Worm (Caenorhabditis elegans): ENCODE results near the gene col-9.

Gene col-9

DNA sequence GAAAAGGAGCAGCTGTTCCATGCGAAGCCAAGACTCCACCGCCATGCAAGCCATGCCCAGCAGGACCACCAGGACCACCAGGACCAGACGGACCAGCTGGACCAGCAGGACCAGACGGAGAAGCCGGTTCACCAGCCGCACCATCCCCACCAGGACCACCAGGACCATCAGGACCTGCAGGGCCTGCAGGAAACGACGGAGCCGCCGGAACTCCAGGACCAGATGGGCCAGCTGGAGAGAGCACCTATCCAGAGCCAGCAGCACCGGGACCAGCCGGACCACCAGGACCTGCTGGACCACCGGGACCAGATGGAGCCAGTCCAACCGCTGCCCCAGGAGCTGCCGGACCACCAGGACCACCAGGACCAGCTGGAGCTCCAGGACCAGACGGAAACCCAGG is 2.1 kb downstream of the col-9 start:
- TF ChIP-seq lir-3 (tag; optimal IDR thresholded peaks at IDR 0.05) = no peak
- TF ChIP-seq set-16 (GFP tag; IDR thresholded peaks at IDR 0.05) = peak; percentile 99
- peak; percentile 57; the same call in 1 of the 2 replicates for TF ChIP-seq pha-4 (GFP tag; IDR thresholded peaks at IDR 0.05)
- TF ChIP-seq pha-4 (tag; optimal IDR thresholded peaks at IDR 0.05) = no peak
- TF ChIP-seq php-3 (GFP tag; IDR thresholded peaks at IDR 0.05) = 0 out of 2 replicates have a peak, but pooled peaks have one; percentile 47

- no peak for TF ChIP-seq ceh-20 (GFP tag; IDR thresholded peaks at IDR 0.05)
- TF ChIP-seq skn-1 (tag; optimal IDR thresholded peaks at IDR 0.05) = no peak
- TF ChIP-seq T26A8.4 (GFP tag; IDR thresholded peaks at IDR 0.05) = no peak
- no peak for TF ChIP-seq hmg-1.1 (GFP tag; IDR thresholded peaks at IDR 0.05)
- no peak for TF ChIP-seq unc-39 (tag; optimal IDR thresholded peaks at IDR 0.05)
- TF ChIP-seq spr-1 (tag; optimal IDR thresholded peaks at IDR 0.05) = no peak
- no peak for TF ChIP-seq egl-27 (tag; optimal IDR thresholded peaks at IDR 0.05)
- TF ChIP-seq mdt-29 (GFP tag; IDR thresholded peaks at IDR 0.05) = no peak
- TF ChIP-seq lin-29 (GFP tag; IDR thresholded peaks at IDR 0.05) = no peak
- TF ChIP-seq hlh-11 (tag; optimal IDR thresholded peaks at IDR 0.05) = no peak
- TF ChIP-seq madf-9 (GFP tag; conservative IDR thresholded peaks at IDR 0.05) = no peak
These were observed 2.5 kb downstream of the col-9 start, which contains the start of gene F54B11.4 for ce11 chrX:13592367-13592766. Gene F54B11.4 (plus strand): TSS chrX:13592667.

ce11 chrX:13596003-13596767 is 6.3 kb downstream of the col-9 start, which contains the start of gene F54B11.5:
Gene F54B11.5 (minus strand): TSS chrX:13596068.
- TF ChIP-seq T20F7.1 (GFP tag; optimal IDR thresholded peaks at IDR 0.05) (peak; percentile 96), dpl-1 (GFP tag; optimal IDR thresholded peaks at IDR 0.05) (peak; percentile 34), zip-2 (tag; optimal IDR thresholded peaks at IDR 0.05) (no peak), spr-1 (tag; optimal IDR thresholded peaks at IDR 0.05) (no peak), lsy-2 (tag; optimal IDR thresholded peaks at IDR 0.05) (peak in 1 of 2 experiments; percentile 63), hlh-30 (tag; optimal IDR thresholded peaks at IDR 0.05; ENCODE audit: insufficient read depth) (peak; percentile 97), unc-130 (GFP tag; optimal IDR thresholded peaks at IDR 0.05) (no peak), mdl-1 (tag; optimal IDR thresholded peaks at IDR 0.05) (peak in 1 of 2 experiments; percentile 25), R02D3.7 (tag; optimal IDR thresholded peaks at IDR 0.05) (no peak), dve-1 (tag; optimal IDR thresholded peaks at IDR 0.05; ENCODE audit: insufficient read depth) (peak; percentile 24), mep-1 (tag; optimal IDR thresholded peaks at IDR 0.05) (peak; percentile 59), daf-16 (GFP tag; optimal IDR thresholded peaks at IDR 0.05) (no peak), daf-16 (tag; optimal IDR thresholded peaks at IDR 0.05) (peak; percentile 44), hmg-1.1 (GFP tag; IDR thresholded peaks at IDR 0.05) (peak; percentile 51; the same call in 1 of the 2 replicates), mes-2 (tag; optimal IDR thresholded peaks at IDR 0.05; ENCODE audit: poor library complexity, severe bottlenecking) (peak; percentile 60), pqm-1 (tag; optimal IDR thresholded peaks at IDR 0.05) (peak; percentile 37), hlh-11 (tag; optimal IDR thresholded peaks at IDR 0.05) (peak; percentile 60)

- TF ChIP-seq nhr-11 (tag; optimal IDR thresholded peaks at IDR 0.05) (no peak), F37D6.2 (tag; optimal IDR thresholded peaks at IDR 0.05) (peak; percentile 27), cey-2 (tag; optimal IDR thresholded peaks at IDR 0.05; ENCODE audit: borderline replicate concordance, insufficient read depth) (no peak), daf-19 (GFP tag; conservative IDR thresholded peaks at IDR 0.05) (no peak), mes-2 (tag; optimal IDR thresholded peaks at IDR 0.05; ENCODE audit: poor library complexity, severe bottlenecking) (peak; percentile 43), arid-1 (GFP tag; conservative IDR thresholded peaks at IDR 0.05) (no peak), pqm-1 (tag; optimal IDR thresholded peaks at IDR 0.05) (no peak), lin-38 (GFP tag; IDR thresholded peaks at IDR 0.05) (no peak), ceh-62 (tag; optimal IDR thresholded peaks at IDR 0.05) (no peak), lsy-2 (tag; optimal IDR thresholded peaks at IDR 0.05) (peak in 1 of 2 experiments; percentile 56), hlh-30 (tag; optimal IDR thresholded peaks at IDR 0.05; ENCODE audit: insufficient read depth) (peak; percentile 90), aly-2 (tag; optimal IDR thresholded peaks at IDR 0.05) (no peak), nhr-6 (tag; optimal IDR thresholded peaks at IDR 0.05) (peak; percentile 73), nhr-41 (GFP tag; IDR thresholded peaks at IDR 0.05) (no peak), spr-3 (GFP tag; optimal IDR thresholded peaks at IDR 0.05) (no peak), nhr-237 (tag; optimal IDR thresholded peaks at IDR 0.05) (no peak), hlh-11 (tag; optimal IDR thresholded peaks at IDR 0.05) (peak; percentile 54), nhr-10 (tag; optimal IDR thresholded peaks at IDR 0.05) (no peak), zfp-3 (GFP tag; conservative IDR thresholded peaks at IDR 0.05) (no peak), dve-1 (tag; optimal IDR thresholded peaks at IDR 0.05; ENCODE audit: insufficient read depth) (peak; percentile 64)
These were observed 8.2 kb downstream of the col-9 start, which contains the start of gene bra-1 for ce11 chrX:13598021-13598499. Gene bra-1 (plus strand): TSS chrX:13598449.

Measured in whole organism, L4 larva.